Fruit fly (Drosophila melanogaster) whole organism, embryonic: ENCODE results near the gene kis.

Experiments used
- Adf1 ChIP-seq: fragments of 200-800 bp; sonication (Bioruptor generic); IDR thresholded peaks from 2 replicates; pipeline ENCODE4 v1.3.6; 2022; ENCODE audit warnings: missing biosample characterization, missing genetic modification characterization
- CG10147 ChIP-seq: fragments of 200-800 bp; sonication (Bioruptor generic); optimal IDR thresholded peaks from 2 replicates; lab custom pipeline; 2019; ENCODE audit warnings: missing biosample characterization, mild to moderate bottlenecking, missing genetic modification characterization, moderate library complexity
- CG12744 ChIP-seq: fragments of 200-800 bp; sonication (Bioruptor generic); optimal IDR thresholded peaks from 2 replicates; lab custom pipeline; 2016; ENCODE audit warnings: missing biosample characterization, missing genetic modification characterization
- CG14965 ChIP-seq: fragments of 200-800 bp; sonication (Bioruptor generic); optimal IDR thresholded peaks from 2 replicates; lab custom pipeline; 2016; ENCODE audit warnings: missing biosample characterization, missing genetic modification characterization, borderline replicate concordance
- CG15073 ChIP-seq: fragments of 200-800 bp; sonication (Bioruptor generic); optimal IDR thresholded peaks from 2 replicates; lab custom pipeline; 2016; ENCODE audit warnings: missing biosample characterization, missing genetic modification characterization
- CG18262 ChIP-seq: fragments of 200-800 bp; optimal IDR thresholded peaks from 3 replicates; lab custom pipeline; 2019; ENCODE audit warnings: missing biosample characterization, mild to moderate bottlenecking, missing genetic modification characterization, moderate library complexity
- CG18599 ChIP-seq: fragments of 200-800 bp; sonication (Bioruptor generic); optimal IDR thresholded peaks from 3 replicates; lab custom pipeline; 2017; ENCODE audit warnings: missing biosample characterization, missing genetic modification characterization, mild to moderate bottlenecking, moderate library complexity, missing genetic modification reagents
- CG32532 ChIP-seq: fragments of 200-800 bp; sonication (Bioruptor generic); IDR thresholded peaks from 2 replicates; pipeline ENCODE4 v1.3.6; 2022; ENCODE audit warnings: missing biosample characterization, missing genetic modification characterization
- CG34376 ChIP-seq: fragments of 200-800 bp; sonication (Bioruptor generic); optimal IDR thresholded peaks from 2 replicates; lab custom pipeline; 2018; ENCODE audit warnings: missing biosample characterization, mild to moderate bottlenecking, missing genetic modification characterization
- CG4617 ChIP-seq: fragments of 200-800 bp; sonication (Bioruptor generic); optimal IDR thresholded peaks from 3 replicates; lab custom pipeline; 2016; ENCODE audit warnings: missing biosample characterization, missing genetic modification characterization, borderline replicate concordance
- CG7839 ChIP-seq: fragments of 200-800 bp; sonication (Bioruptor generic); optimal IDR thresholded peaks from 3 replicates; lab custom pipeline; 2018; ENCODE audit warnings: missing biosample characterization, mild to moderate bottlenecking, missing genetic modification characterization, moderate library complexity
- CG8359 ChIP-seq: fragments of 200-800 bp; sonication (Bioruptor generic); optimal IDR thresholded peaks from 2 replicates; lab custom pipeline; 2017; ENCODE audit warnings: missing biosample characterization, mild to moderate bottlenecking, missing genetic modification characterization, borderline replicate concordance
- CG9609 ChIP-seq: fragments of 200-800 bp; sonication (Bioruptor generic); optimal IDR thresholded peaks from 3 replicates; lab custom pipeline; 2016; ENCODE audit warnings: missing biosample characterization, missing genetic modification characterization
- CG9817 ChIP-seq: fragments of 200-800 bp; sonication (Bioruptor generic); optimal IDR thresholded peaks from 2 replicates; lab custom pipeline; 2018; ENCODE audit warnings: missing biosample characterization, mild to moderate bottlenecking, missing genetic modification characterization, moderate library complexity
- D ChIP-seq, 2 experiments: fragments of 200-800 bp in 1 of 2; fragments of >200 bp in 1 of 2; sonication (Bioruptor generic) in 1 of 2; optimal IDR thresholded peaks; 2 replicates in 1 of 2; 3 replicates in 1 of 2; lab custom pipeline; 2017; ENCODE audit warnings: mild to moderate bottlenecking in 1 of 2, missing biosample characterization in 1 of 2, missing genetic modification characterization in 1 of 2, missing genetic modification reagents in 1 of 2
- Deaf1 ChIP-seq: fragments of 200-800 bp; optimal IDR thresholded peaks from 3 replicates; lab custom pipeline; 2019; ENCODE audit warnings: missing biosample characterization, mild to moderate bottlenecking, missing genetic modification characterization, moderate library complexity
- Dfd ChIP-seq, 2 experiments: fragments of >200 bp; optimal IDR thresholded peaks; 2 replicates each; lab custom pipeline; 2017; ENCODE audit warnings: missing biosample characterization in 2 of 2, missing genetic modification characterization in 2 of 2
- Dref ChIP-seq: fragments of 200-800 bp; sonication (Bioruptor generic); IDR thresholded peaks from 2 replicates; pipeline ENCODE4 v1.3.6; 2022; ENCODE audit warnings: missing biosample characterization, missing genetic modification characterization
- Fer3 ChIP-seq: fragments of 200-800 bp; sonication (Bioruptor generic); optimal IDR thresholded peaks from 2 replicates; lab custom pipeline; 2018; ENCODE audit warnings: missing biosample characterization, mild to moderate bottlenecking, missing genetic modification characterization, moderate library complexity
- Gug ChIP-seq: fragments of 200-800 bp; sonication (Bioruptor generic); IDR thresholded peaks from 4 replicates; pipeline ENCODE4 v1.3.6; 2022; ENCODE audit warnings: missing biosample characterization, missing genetic modification characterization
- Hr51 ChIP-seq, 2 experiments: fragments of 200-800 bp; sonication (Bioruptor generic); optimal IDR thresholded peaks; 2 replicates in 1 of 2; 3 replicates in 1 of 2; lab custom pipeline; 2016 to 2018; ENCODE audit warnings: missing biosample characterization in 2 of 2, missing genetic modification characterization in 2 of 2, mild to moderate bottlenecking in 1 of 2, moderate library complexity in 1 of 2
- Hsf ChIP-seq: fragments of 200-800 bp; sonication (Bioruptor generic); optimal IDR thresholded peaks from 3 replicates; lab custom pipeline; 2016; ENCODE audit warnings: missing biosample characterization, missing genetic modification characterization
- Lim3 ChIP-seq: fragments of 200-800 bp; sonication (Bioruptor generic); IDR thresholded peaks from 2 replicates; pipeline ENCODE4 v1.3.6; 2022; ENCODE audit warnings: missing biosample characterization, missing genetic modification characterization
- Oli ChIP-seq: fragments of 200-800 bp; sonication (Bioruptor generic); optimal IDR thresholded peaks from 2 replicates; lab custom pipeline; 2018; ENCODE audit warnings: missing biosample characterization, mild to moderate bottlenecking, missing genetic modification characterization, moderate library complexity
- Sry-δ ChIP-seq: fragments of 200-800 bp; sonication (Bioruptor generic); optimal IDR thresholded peaks from 2 replicates; lab custom pipeline; 2016; ENCODE audit warnings: missing biosample characterization, missing genetic modification characterization
- Xrp1 ChIP-seq: fragments of 200-800 bp; sonication (Bioruptor generic); IDR thresholded peaks from 2 replicates; pipeline ENCODE4 v1.3.6; 2022; ENCODE audit warnings: missing biosample characterization, missing genetic modification characterization
- ab ChIP-seq: fragments of 200-800 bp; sonication (Bioruptor generic); optimal IDR thresholded peaks from 2 replicates; lab custom pipeline; 2016; ENCODE audit warnings: missing biosample characterization, missing genetic modification characterization
- ac ChIP-seq: fragments of 200-800 bp; sonication (Bioruptor generic); optimal IDR thresholded peaks from 3 replicates; lab custom pipeline; 2017; ENCODE audit warnings: missing biosample characterization, mild to moderate bottlenecking, missing genetic modification characterization
- ap ChIP-seq: fragments of 200-800 bp; sonication (Bioruptor generic); IDR thresholded peaks from 2 replicates; pipeline ENCODE4 v1.3.6; 2022; ENCODE audit warnings: missing biosample characterization, missing genetic modification characterization
- bowl ChIP-seq: fragments of 200-800 bp; sonication (Bioruptor generic); IDR thresholded peaks from 2 replicates; pipeline ENCODE4 v1.3.6; 2022; ENCODE audit warnings: missing biosample characterization, missing genetic modification characterization
- cato ChIP-seq: fragments of 200-800 bp; sonication (Bioruptor generic); optimal IDR thresholded peaks from 2 replicates; lab custom pipeline; 2016; ENCODE audit warnings: missing biosample characterization, missing genetic modification characterization, borderline replicate concordance
- da ChIP-seq: fragments of 200-800 bp; sonication (Bioruptor generic); optimal IDR thresholded peaks from 2 replicates; lab custom pipeline; 2016; ENCODE audit warnings: missing biosample characterization, missing genetic modification characterization
- fd3F ChIP-seq: fragments of 200-800 bp; sonication (Bioruptor generic); optimal IDR thresholded peaks from 2 replicates; lab custom pipeline; 2018; ENCODE audit warnings: missing biosample characterization, mild to moderate bottlenecking, missing genetic modification characterization, moderate library complexity
- fd96Cb ChIP-seq: fragments of 200-800 bp; sonication (Bioruptor generic); optimal IDR thresholded peaks from 2 replicates; lab custom pipeline; 2018; ENCODE audit warnings: missing biosample characterization, mild to moderate bottlenecking, missing genetic modification characterization, moderate library complexity
- fu2 ChIP-seq: fragments of 200-800 bp; sonication (Bioruptor generic); optimal IDR thresholded peaks from 2 replicates; lab custom pipeline; 2016; ENCODE audit warnings: missing biosample characterization, missing genetic modification characterization
- gcm2 ChIP-seq: fragments of 200-800 bp; sonication (Bioruptor generic); optimal IDR thresholded peaks from 2 replicates; lab custom pipeline; 2016; ENCODE audit warnings: missing biosample characterization, missing genetic modification characterization
- gfzf ChIP-seq: fragments of 200-800 bp; sonication (Bioruptor generic); optimal IDR thresholded peaks from 2 replicates; lab custom pipeline; 2016; ENCODE audit warnings: missing biosample characterization, mild to moderate bottlenecking, missing genetic modification characterization, moderate library complexity
- kni ChIP-seq: fragments of 200-800 bp; sonication (Bioruptor generic); optimal IDR thresholded peaks from 3 replicates; lab custom pipeline; 2017; ENCODE audit warnings: mild to moderate bottlenecking, missing biosample characterization, missing genetic modification reagents, missing genetic modification characterization
- lmd ChIP-seq: fragments of 200-800 bp; sonication (Bioruptor generic); IDR thresholded peaks from 2 replicates; pipeline ENCODE4 v1.3.6; 2022; ENCODE audit warnings: missing biosample characterization, missing genetic modification characterization
- peb ChIP-seq: fragments of 200-800 bp; sonication (Bioruptor generic); IDR thresholded peaks from 2 replicates; pipeline ENCODE4 v1.3.6; 2022; ENCODE audit warnings: missing biosample characterization, missing genetic modification characterization
- pita ChIP-seq: fragments of 200-800 bp; sonication (Bioruptor generic); optimal IDR thresholded peaks from 2 replicates; lab custom pipeline; 2017; ENCODE audit warnings: missing biosample characterization, mild to moderate bottlenecking, missing genetic modification characterization
- repo ChIP-seq: fragments of 200-800 bp; sonication (Bioruptor generic); optimal IDR thresholded peaks from 2 replicates; lab custom pipeline; 2016; ENCODE audit warnings: missing biosample characterization, missing genetic modification characterization
- schlank ChIP-seq: fragments of 200-800 bp; sonication (Bioruptor generic); optimal IDR thresholded peaks from 2 replicates; lab custom pipeline; 2018; ENCODE audit warnings: missing biosample characterization, mild to moderate bottlenecking, missing genetic modification characterization
- sima ChIP-seq: fragments of 200-800 bp; sonication (Bioruptor generic); optimal IDR thresholded peaks from 2 replicates; lab custom pipeline; 2016; ENCODE audit warnings: missing biosample characterization, missing genetic modification characterization
- sr ChIP-seq: fragments of 200-800 bp; sonication (Bioruptor generic); IDR thresholded peaks from 3 replicates; pipeline ENCODE4 v1.3.6; 2022; ENCODE audit warnings: missing biosample characterization, missing genetic modification characterization
- tap ChIP-seq: fragments of 200-800 bp; optimal IDR thresholded peaks from 3 replicates; lab custom pipeline; 2019; ENCODE audit warnings: missing biosample characterization, mild to moderate bottlenecking, missing genetic modification characterization, moderate library complexity
- zen2 ChIP-seq: fragments of 200-800 bp; sonication (Bioruptor generic); IDR thresholded peaks from 3 replicates; pipeline ENCODE4 v1.3.6; 2022; ENCODE audit warnings: missing biosample characterization, missing genetic modification characterization; ENCODE audit not compliant: partially characterized antibody
- zfh2 ChIP-seq: fragments of 200-800 bp; sonication (Bioruptor generic); optimal IDR thresholded peaks from 2 replicates; lab custom pipeline; 2016; ENCODE audit warnings: missing biosample characterization, missing genetic modification characterization

kis gene

DNA sequence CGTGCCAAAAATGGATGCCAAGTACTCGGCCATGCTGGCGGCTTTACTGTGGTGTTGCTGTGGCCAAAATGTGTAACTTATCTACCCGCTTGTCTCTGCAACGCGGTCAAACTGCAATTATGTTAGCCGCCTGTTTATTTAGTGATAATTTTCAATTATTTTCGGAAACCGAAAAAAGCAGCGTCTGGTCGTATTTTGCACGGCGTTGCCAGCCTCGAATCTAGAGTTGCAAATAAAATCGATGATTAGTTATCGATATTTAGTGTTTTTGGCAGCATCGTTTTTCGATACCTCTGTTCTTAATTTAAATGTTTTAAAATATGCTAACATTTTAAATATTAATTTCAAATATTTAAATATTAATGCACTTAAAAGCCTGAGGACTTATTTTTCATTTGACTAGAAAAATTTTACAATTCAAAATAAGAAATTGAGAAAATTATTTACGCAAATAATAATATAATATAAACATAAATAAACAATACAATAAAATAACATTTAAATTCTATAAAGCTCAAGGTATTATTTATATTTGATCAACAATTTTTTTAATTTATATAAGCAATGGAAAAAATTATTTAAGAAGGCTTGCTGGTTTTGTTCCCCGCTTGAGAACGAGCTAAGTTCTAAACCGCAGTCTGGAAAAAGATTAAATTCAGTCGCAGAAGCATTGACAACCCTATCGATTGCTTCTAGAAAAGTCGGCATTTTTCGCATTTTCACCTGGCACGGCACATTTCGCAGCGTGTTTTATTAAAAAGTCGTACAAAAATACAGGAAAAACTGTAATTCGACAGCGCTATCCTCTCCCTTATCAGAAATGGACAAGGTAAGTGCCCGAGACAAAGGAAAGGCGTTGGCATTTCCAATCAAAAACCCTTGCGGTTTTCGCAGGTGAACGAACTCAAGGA is 44.1 kb upstream of the kis start, which contains the start of the genes U2af38 and Stip1 (continued):
- peak; percentile 51 for TF ChIP-seq Hsf (GFP tag; lab: Kevin White, UChicago)
- TF ChIP-seq sr (GFP tag; lab: Robert Waterston, UW): no peak
- no peak; the same call in 1 of the 2 replicates for TF ChIP-seq lmd (GFP tag; lab: Robert Waterston, UW)
- TF ChIP-seq Xrp1 (GFP tag; lab: Robert Waterston, UW): no peak
- peak; percentile 20 for TF ChIP-seq CG7839 (tag; lab: Kevin White, UChicago)
- TF ChIP-seq Adf1 (GFP tag; lab: Robert Waterston, UW): no peak
- no peak for TF ChIP-seq da (GFP tag; lab: Kevin White, UChicago)
- TF ChIP-seq sima (GFP tag; lab: Kevin White, UChicago): no peak
- TF ChIP-seq CG9609 (GFP tag; lab: Kevin White, UChicago): no peak
- TF ChIP-seq CG10147 (GFP tag; lab: Kevin White, UChicago): no peak
- no peak for TF ChIP-seq CG15073 (GFP tag; lab: Kevin White, UChicago)
- TF ChIP-seq Fer3 (tag; lab: Kevin White, UChicago): peak; percentile 10
- no peak for TF ChIP-seq fu2 (GFP tag; lab: Kevin White, UChicago)
- no peak for TF ChIP-seq Oli (tag; lab: Kevin White, UChicago)
- TF ChIP-seq bowl: no peak
- peak; percentile 51 for TF ChIP-seq CG4617 (GFP tag; lab: Kevin White, UChicago)
- no peak for TF ChIP-seq ab (GFP tag; lab: Kevin White, UChicago)
- no peak for TF ChIP-seq D (optimal IDR thresholded peaks at IDR 0.05; lab: Kevin White, UChicago)
- no peak for TF ChIP-seq D (GFP tag; optimal IDR thresholded peaks at IDR 0.05; lab: Kevin White, UChicago)
- no peak for TF ChIP-seq repo (GFP tag; lab: Kevin White, UChicago)
- no peak for TF ChIP-seq Gug (GFP tag; lab: Robert Waterston, UW)
- TF ChIP-seq tap: no peak
- TF ChIP-seq CG34376 (GFP tag; lab: Kevin White, UChicago): peak; percentile 34
- TF ChIP-seq Deaf1 (tag; lab: Kevin White, UChicago): no peak
- TF ChIP-seq peb: no peak
- no peak for TF ChIP-seq kni (GFP tag; lab: Kevin White, UChicago)
- TF ChIP-seq Lim3 (GFP tag; lab: Robert Waterston, UW): no peak
- no peak for TF ChIP-seq fd3F
- peak; percentile 47 for TF ChIP-seq CG18262 (tag; lab: Kevin White, UChicago)
- TF ChIP-seq pita (GFP tag; lab: Kevin White, UChicago): peak; percentile 76
- no peak for TF ChIP-seq CG14965 (GFP tag; lab: Kevin White, UChicago)
- no peak for TF ChIP-seq CG32532 (GFP tag; lab: Robert Waterston, UW)
- no peak for TF ChIP-seq CG8359 (GFP tag; lab: Kevin White, UChicago)
- peak; percentile 10 for TF ChIP-seq CG9817
- no peak for TF ChIP-seq fd96Cb (tag; lab: Kevin White, UChicago)
- peak in 1 of 2 experiments; percentile 3 for TF ChIP-seq Hr51 (GFP tag; optimal IDR thresholded peaks at IDR 0.05; lab: Kevin White, UChicago)
- TF ChIP-seq CG12744 (GFP tag; lab: Kevin White, UChicago): no peak
- no peak for TF ChIP-seq ac (GFP tag; lab: Kevin White, UChicago)
- TF ChIP-seq CG18599: peak; percentile 2
- no peak for TF ChIP-seq schlank
- no peak for TF ChIP-seq gcm2 (GFP tag; lab: Kevin White, UChicago)
- peak; percentile 40 for TF ChIP-seq Sry-δ (GFP tag; lab: Kevin White, UChicago)
- TF ChIP-seq zen2 (GFP tag; lab: Robert Waterston, UW): no peak; the same call in 2 of the 3 replicates
- TF ChIP-seq ap (GFP tag; lab: Robert Waterston, UW): no peak
- no peak for TF ChIP-seq cato
- peak; percentile 79 for TF ChIP-seq Dref
- no peak for TF ChIP-seq Dfd (GFP tag; optimal IDR thresholded peaks at IDR 0.05; lab: Kevin White, UChicago)
- TF ChIP-seq zfh2 (GFP tag; lab: Kevin White, UChicago): peak; percentile 6
- peak; percentile 56 for TF ChIP-seq gfzf (GFP tag; lab: Kevin White, UChicago)
